Worm (Caenorhabditis elegans) whole organism, L4/young adult: ENCODE data around the gene Y119D3B.14.

Source experiments
- W03F9.2 ChIP-seq: fragments of 150-350 bp; optimal IDR thresholded peaks from 2 replicates; lab custom pipeline; 2014; ENCODE audit warnings: missing biosample characterization, missing genetic modification characterization
- him-1 ChIP-seq: sonication (generic microtip); optimal IDR thresholded peaks from 2 replicates; lab custom pipeline; 2016; ENCODE audit warnings: missing genotype, missing genetic modification reagents, missing genetic modification characterization, missing compliant biosample characterization

DNA sequence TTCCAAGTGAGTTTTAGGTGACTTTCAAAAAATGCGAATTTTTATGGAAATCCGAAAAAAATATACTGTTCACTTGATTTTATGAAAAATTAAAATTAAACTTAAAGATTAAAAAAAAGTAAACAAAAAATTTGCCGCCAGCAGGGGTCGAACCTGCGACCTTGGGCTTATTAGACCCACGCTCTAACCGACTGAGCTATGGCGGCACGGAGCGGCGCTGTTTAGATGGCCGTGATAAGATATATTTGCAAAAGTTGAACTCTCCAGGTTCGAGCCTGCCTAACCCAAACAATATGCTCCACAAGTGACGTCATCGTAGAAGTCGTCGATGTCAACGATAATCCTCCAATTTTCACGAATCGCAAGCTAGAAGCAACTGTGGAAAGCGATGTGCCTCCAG, 28.9 kb downstream of the Y119D3B.14 start:
- TF ChIP-seq him-1 (tag; lab: Kevin White, UChicago), result no peak
- no peak for TF ChIP-seq W03F9.2 (tag; lab: Kevin White, UChicago)
